Worm (Caenorhabditis elegans) whole organism, mixed stage, embryonic: ENCODE data around the gene C02E7.7.

ENCODE experiments used
- lin-32 ChIP-seq: fragments of 200-800 bp; sonication (Bioruptor generic); optimal IDR thresholded peaks from 2 replicates; lab custom pipeline; 2018; ENCODE audit warnings: mild to moderate bottlenecking, missing genetic modification characterization, missing compliant biosample characterization
- lsy-2 ChIP-seq: fragments of 150-350 bp; optimal IDR thresholded peaks from 2 replicates; lab custom pipeline; 2014; ENCODE audit warnings: missing biosample characterization, missing genetic modification characterization
- nhr-12 ChIP-seq: fragments of 150-350 bp; optimal IDR thresholded peaks from 2 replicates; lab custom pipeline; 2014; ENCODE audit warnings: missing biosample characterization, missing genetic modification characterization
- snpc-4 ChIP-seq: fragments of 150-350 bp; optimal IDR thresholded peaks from 2 replicates; lab custom pipeline; 2014; ENCODE audit warnings: missing biosample characterization, missing genetic modification characterization
- zip-8 ChIP-seq: fragments of 150-350 bp; optimal IDR thresholded peaks from 2 replicates; lab custom pipeline; 2014; ENCODE audit warnings: missing biosample characterization, missing genetic modification characterization
- ztf-11 ChIP-seq: fragments of 150-350 bp; optimal IDR thresholded peaks from 2 replicates; lab custom pipeline; 2014; ENCODE audit warnings: missing biosample characterization, missing genetic modification characterization

DNA sequence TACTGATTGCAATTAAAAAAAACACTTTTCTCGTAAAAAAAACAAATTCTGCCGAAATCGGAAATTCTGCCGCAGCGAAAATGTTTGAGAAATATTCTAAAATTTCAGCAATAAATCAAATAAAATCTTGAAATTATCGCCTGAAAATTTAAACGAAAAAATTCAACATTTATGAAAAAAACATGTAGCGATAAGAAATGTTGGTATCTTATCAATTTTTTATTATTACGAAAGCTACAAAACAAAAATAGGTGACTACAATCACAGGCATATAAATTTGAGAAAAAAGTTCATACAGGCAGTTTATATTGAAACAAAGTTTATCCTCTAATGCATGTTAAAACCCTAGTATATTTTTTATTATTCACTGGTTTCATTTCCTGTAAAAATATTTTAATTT is 12.4 kb downstream of the C02E7.7 start, which contains the start of gene ugt-14:
- no peak for TF ChIP-seq nhr-12 (tag; lab: Kevin White, UChicago)
- no peak for TF ChIP-seq snpc-4
- TF ChIP-seq lin-32 (GFP tag; lab: Kevin White, UChicago), result no peak
- no peak for TF ChIP-seq zip-8 (tag; lab: Kevin White, UChicago)
- no peak for TF ChIP-seq ztf-11 (tag; lab: Kevin White, UChicago)
- no peak for TF ChIP-seq lsy-2 (tag; lab: Kevin White, UChicago)
